Worm (Caenorhabditis elegans) whole organism, midembryonic: ENCODE measurements around the gene btb-11.
"Not testable (repeated sequence)": the region's sequence is repeated elsewhere in the genome, so short reads cannot be mapped to it uniquely, and the experiment has no call there.

ENCODE experiments used
- T22C8.4 ChIP-seq: fragments of 200-800 bp; sonication (Bioruptor generic); IDR thresholded peaks from 2 replicates; pipeline ENCODE4 v1.3.6; 2022; ENCODE audit warnings: missing genetic modification characterization, missing compliant biosample characterization
- cog-1 ChIP-seq: sonication (generic microtip); optimal IDR thresholded peaks from 2 replicates; lab custom pipeline; 2016; ENCODE audit warnings: missing genetic modification characterization, missing compliant biosample characterization
- flt-1 ChIP-seq: fragments of 200-800 bp; sonication (Bioruptor generic); IDR thresholded peaks from 2 replicates; pipeline ENCODE4 v1.3.6; 2022; ENCODE audit warnings: missing genetic modification characterization, missing compliant biosample characterization
- klf-2 ChIP-seq: fragments of 200-800 bp; sonication (Bioruptor generic); conservative IDR thresholded peaks from 2 replicates; pipeline ENCODE4 v1.3.6; 2022; ENCODE audit warnings: missing genetic modification reagents, missing genetic modification characterization, missing compliant biosample characterization
- med-1 ChIP-seq: sonication (generic microtip); optimal IDR thresholded peaks from 2 replicates; lab custom pipeline; 2017; ENCODE audit warnings: missing genetic modification characterization, mild to moderate bottlenecking, missing compliant biosample characterization, antibody characterized with exemption, missing genetic modification reagents; ENCODE audit not compliant: insufficient read depth
- ref-1 ChIP-seq: fragments of 200-800 bp; sonication (Bioruptor generic); conservative IDR thresholded peaks from 2 replicates; pipeline ENCODE4 v1.3.6; 2022; ENCODE audit warnings: missing genetic modification reagents, missing genetic modification characterization, missing compliant biosample characterization
- tab-1 ChIP-seq: fragments of 200-800 bp; sonication (Bioruptor generic); IDR thresholded peaks from 2 replicates; pipeline ENCODE4 v1.3.6; 2022; ENCODE audit warnings: missing genetic modification characterization, missing compliant biosample characterization
- ztf-23 ChIP-seq: fragments of 200-800 bp; sonication (Bioruptor generic); IDR thresholded peaks from 2 replicates; pipeline ENCODE4 v1.3.6; 2022; ENCODE audit warnings: missing genetic modification reagents, missing genetic modification characterization, missing compliant biosample characterization
- ztf-29 ChIP-seq: fragments of 200-800 bp; sonication (Bioruptor generic); IDR thresholded peaks from 2 replicates; pipeline ENCODE4 v1.3.6; 2022; ENCODE audit warnings: missing genetic modification reagents, missing genetic modification characterization, missing compliant biosample characterization

- TF ChIP-seq ztf-29 (GFP tag; lab: Robert Waterston, UW); ref-1 (GFP tag; lab: Robert Waterston, UW); tab-1 (GFP tag; lab: Robert Waterston, UW); flt-1 (GFP tag; lab: Robert Waterston, UW); klf-2 (GFP tag; lab: Robert Waterston, UW); med-1 (GFP tag; lab: Kevin White, UChicago); T22C8.4 (GFP tag; lab: Robert Waterston, UW); ztf-23 (GFP tag; lab: Robert Waterston, UW); cog-1 (tag; lab: Kevin White, UChicago): not testable (repeated sequence)
Measured at ce11 chrII:996112-996511, 28.5 kb downstream of the btb-11 start, which contains the start of gene F45D11.11.
